Fruit fly (Drosophila melanogaster): ENCODE measurements around the gene CG31776.

DNA sequence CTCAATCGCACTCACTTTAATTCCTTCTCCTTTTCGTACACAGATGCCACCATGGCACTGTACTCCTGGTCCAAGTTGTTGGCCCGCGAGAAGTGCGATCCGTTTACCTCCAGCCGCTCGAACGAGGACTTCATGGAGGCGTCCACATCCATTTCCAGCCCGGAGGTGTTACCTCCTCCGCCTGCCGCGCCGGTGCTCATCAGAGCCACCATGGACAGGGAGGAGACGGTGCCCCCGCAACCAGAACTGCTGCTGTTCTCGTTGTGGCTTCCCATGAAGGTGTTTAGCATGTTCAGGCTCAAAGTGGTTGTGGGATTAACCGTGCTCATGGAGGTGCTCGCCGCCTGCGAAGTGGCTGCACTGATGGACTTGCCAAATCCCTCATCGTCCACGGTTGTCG, 25.5 kb downstream of the CG31776 start:
- TF ChIP-seq CG8478 (optimal IDR thresholded peaks at IDR 0.05) (no peak), Dll (optimal IDR thresholded peaks at IDR 0.05) (no peak), psq (optimal IDR thresholded peaks at IDR 0.05) (no peak), EcR (GFP tag; optimal IDR thresholded peaks at IDR 0.05) (no peak)

Measured in whole organism.